Fruit fly (Drosophila melanogaster) whole organism, embryonic: Measurements from ENCODE around the gene Cat.

Experiments used
- Adf1 ChIP-seq: fragments of 200-800 bp; sonication (Bioruptor generic); IDR thresholded peaks from 2 replicates; pipeline ENCODE4 v1.3.6; 2022; ENCODE audit warnings: missing biosample characterization, missing genetic modification characterization
- Aef1 ChIP-seq: fragments of 200-800 bp; sonication (Bioruptor generic); IDR thresholded peaks from 3 replicates; pipeline ENCODE4 v1.3.6; 2022; ENCODE audit warnings: missing biosample characterization, missing genetic modification characterization
- Blimp-1 ChIP-seq: fragments of 200-800 bp; sonication (Bioruptor generic); optimal IDR thresholded peaks from 3 replicates; lab custom pipeline; 2018; ENCODE audit warnings: missing biosample characterization, missing genetic modification characterization, mild to moderate bottlenecking, moderate library complexity, missing genetic modification reagents
- CG11085 ChIP-seq: fragments of 200-800 bp; sonication (Bioruptor generic); IDR thresholded peaks from 2 replicates; pipeline ENCODE4 v1.3.6; 2022; ENCODE audit warnings: missing biosample characterization, missing genetic modification characterization
- CG11560 ChIP-seq: fragments of 200-800 bp; sonication (Bioruptor generic); IDR thresholded peaks from 3 replicates; pipeline ENCODE4 v1.3.6; 2022; ENCODE audit warnings: missing biosample characterization, missing genetic modification characterization
- CG12071 ChIP-seq: fragments of 200-800 bp; sonication (Bioruptor generic); optimal IDR thresholded peaks from 3 replicates; lab custom pipeline; 2018; ENCODE audit warnings: missing biosample characterization, mild to moderate bottlenecking, missing genetic modification characterization
- CG12104 ChIP-seq: fragments of 200-800 bp; sonication (Bioruptor generic); optimal IDR thresholded peaks from 3 replicates; lab custom pipeline; 2016; ENCODE audit warnings: missing biosample characterization, missing genetic modification characterization
- CG12299 ChIP-seq: fragments of 200-800 bp; sonication (Bioruptor generic); optimal IDR thresholded peaks from 2 replicates; lab custom pipeline; 2018; ENCODE audit warnings: missing biosample characterization, mild to moderate bottlenecking, missing genetic modification characterization
- CG13424 ChIP-seq: fragments of 200-800 bp; sonication (Bioruptor generic); optimal IDR thresholded peaks from 2 replicates; lab custom pipeline; 2019; ENCODE audit warnings: missing biosample characterization, mild to moderate bottlenecking, missing genetic modification characterization, moderate library complexity
- CG1647 ChIP-seq: fragments of 200-800 bp; sonication (Bioruptor generic); optimal IDR thresholded peaks from 3 replicates; lab custom pipeline; 2016; ENCODE audit warnings: missing biosample characterization, missing genetic modification characterization
- CG16779 ChIP-seq: fragments of 200-800 bp; sonication (Bioruptor generic); IDR thresholded peaks from 2 replicates; pipeline ENCODE4 v1.3.6; 2022; ENCODE audit warnings: missing biosample characterization, missing genetic modification characterization
- CG16813 ChIP-seq: fragments of 200-800 bp; sonication (Bioruptor generic); IDR thresholded peaks from 3 replicates; pipeline ENCODE4 v1.3.6; 2022; ENCODE audit warnings: missing biosample characterization, missing genetic modification characterization; ENCODE audit not compliant: partially characterized antibody
- CG18262 ChIP-seq: fragments of 200-800 bp; optimal IDR thresholded peaks from 3 replicates; lab custom pipeline; 2019; ENCODE audit warnings: missing biosample characterization, mild to moderate bottlenecking, missing genetic modification characterization, moderate library complexity
- CG18619 ChIP-seq: fragments of 200-800 bp; sonication (Bioruptor generic); optimal IDR thresholded peaks from 3 replicates; lab custom pipeline; 2017; ENCODE audit warnings: missing biosample characterization, mild to moderate bottlenecking, missing genetic modification characterization
- CG2202 ChIP-seq: fragments of 200-800 bp; sonication (Bioruptor generic); optimal IDR thresholded peaks from 2 replicates; lab custom pipeline; 2018; ENCODE audit warnings: missing biosample characterization, mild to moderate bottlenecking, missing genetic modification characterization
- CG32532 ChIP-seq: fragments of 200-800 bp; sonication (Bioruptor generic); IDR thresholded peaks from 2 replicates; pipeline ENCODE4 v1.3.6; 2022; ENCODE audit warnings: missing biosample characterization, missing genetic modification characterization
- CG32767 ChIP-seq: fragments of 200-800 bp; sonication (Bioruptor generic); IDR thresholded peaks from 2 replicates; pipeline ENCODE4 v1.3.6; 2022; ENCODE audit warnings: missing biosample characterization, missing genetic modification characterization
- CG4282 ChIP-seq: fragments of 200-800 bp; sonication (Bioruptor generic); optimal IDR thresholded peaks from 2 replicates; lab custom pipeline; 2016; ENCODE audit warnings: missing biosample characterization, missing genetic modification characterization
- CG6689 ChIP-seq: fragments of 200-800 bp; sonication (Bioruptor generic); IDR thresholded peaks from 2 replicates; pipeline ENCODE4 v1.3.6; 2022; ENCODE audit warnings: missing biosample characterization, missing genetic modification characterization
- CG7271 ChIP-seq: fragments of 200-800 bp; sonication (Bioruptor generic); optimal IDR thresholded peaks from 2 replicates; lab custom pipeline; 2018; ENCODE audit warnings: missing biosample characterization, mild to moderate bottlenecking, missing genetic modification characterization, moderate library complexity
- CG7556 ChIP-seq: fragments of 200-800 bp; sonication (Bioruptor generic); optimal IDR thresholded peaks from 2 replicates; lab custom pipeline; 2017; ENCODE audit warnings: missing biosample characterization, mild to moderate bottlenecking, missing genetic modification characterization
- CG7745 ChIP-seq: fragments of 200-800 bp; sonication (Bioruptor generic); optimal IDR thresholded peaks from 2 replicates; lab custom pipeline; 2018; ENCODE audit warnings: missing biosample characterization, mild to moderate bottlenecking, missing genetic modification characterization, moderate library complexity
- CG7786 ChIP-seq: fragments of 200-800 bp; sonication (Bioruptor generic); optimal IDR thresholded peaks from 2 replicates; lab custom pipeline; 2016; ENCODE audit warnings: missing biosample characterization, missing genetic modification characterization
- CG7928 ChIP-seq: fragments of 200-800 bp; sonication (Bioruptor generic); optimal IDR thresholded peaks from 2 replicates; lab custom pipeline; 2017; ENCODE audit warnings: missing biosample characterization, mild to moderate bottlenecking, missing genetic modification characterization
- CG8924 ChIP-seq: fragments of 200-800 bp; optimal IDR thresholded peaks from 3 replicates; lab custom pipeline; 2019; ENCODE audit warnings: missing biosample characterization, mild to moderate bottlenecking, missing genetic modification characterization, moderate library complexity
- CG9437 ChIP-seq: fragments of 200-800 bp; sonication (Bioruptor generic); optimal IDR thresholded peaks from 2 replicates; lab custom pipeline; 2018; ENCODE audit warnings: missing biosample characterization, mild to moderate bottlenecking, missing genetic modification characterization
- Deaf1 ChIP-seq: fragments of 200-800 bp; optimal IDR thresholded peaks from 3 replicates; lab custom pipeline; 2019; ENCODE audit warnings: missing biosample characterization, mild to moderate bottlenecking, missing genetic modification characterization, moderate library complexity
- Dfd ChIP-seq, 2 experiments: fragments of >200 bp; optimal IDR thresholded peaks; 2 replicates each; lab custom pipeline; 2017; ENCODE audit warnings: missing biosample characterization in 2 of 2, missing genetic modification characterization in 2 of 2
- Ets65A ChIP-seq: fragments of 200-800 bp; sonication (Bioruptor generic); peaks from one replicate; lab custom pipeline; 2016; ENCODE audit warnings: missing biosample characterization, missing genetic modification characterization
- Fer2 ChIP-seq: fragments of 200-800 bp; sonication (Bioruptor generic); optimal IDR thresholded peaks from 2 replicates; lab custom pipeline; 2018; ENCODE audit warnings: missing biosample characterization, mild to moderate bottlenecking, missing genetic modification characterization, moderate library complexity
- HHEX ChIP-seq: fragments of 200-800 bp; sonication (Bioruptor generic); optimal IDR thresholded peaks from 3 replicates; lab custom pipeline; 2017; ENCODE audit warnings: missing biosample characterization, mild to moderate bottlenecking, missing genetic modification characterization, missing genetic modification reagents
- Hr39 ChIP-seq: fragments of >200 bp; optimal IDR thresholded peaks from 2 replicates; lab custom pipeline; 2017
- MESR4 ChIP-seq: fragments of 200-800 bp; sonication (Bioruptor generic); optimal IDR thresholded peaks from 2 replicates; lab custom pipeline; 2018; ENCODE audit warnings: missing biosample characterization, mild to moderate bottlenecking, missing genetic modification characterization, moderate library complexity
- Nf-YC ChIP-seq: fragments of 200-800 bp; optimal IDR thresholded peaks from 3 replicates; lab custom pipeline; 2019; ENCODE audit warnings: missing biosample characterization, mild to moderate bottlenecking, missing genetic modification characterization, moderate library complexity
- Opbp ChIP-seq: fragments of 200-800 bp; sonication (Bioruptor generic); IDR thresholded peaks from 3 replicates; pipeline ENCODE4 v1.3.6; 2022; ENCODE audit warnings: missing biosample characterization, missing genetic modification characterization; ENCODE audit not compliant: partially characterized antibody
- Xrp1 ChIP-seq: fragments of 200-800 bp; sonication (Bioruptor generic); IDR thresholded peaks from 2 replicates; pipeline ENCODE4 v1.3.6; 2022; ENCODE audit warnings: missing biosample characterization, missing genetic modification characterization
- ase ChIP-seq: fragments of 200-800 bp; sonication (Bioruptor generic); IDR thresholded peaks from 3 replicates; pipeline ENCODE4 v1.3.6; 2022; ENCODE audit warnings: missing biosample characterization, missing genetic modification characterization
- eve ChIP-seq, 2 experiments: fragments of >200 bp; optimal IDR thresholded peaks; 2 replicates each; lab custom pipeline; 2017; ENCODE audit warnings: missing biosample characterization in 2 of 2, missing genetic modification characterization in 2 of 2
- gce ChIP-seq: fragments of 200-800 bp; sonication (Bioruptor generic); IDR thresholded peaks from 3 replicates; pipeline ENCODE4 v1.3.6; 2022; ENCODE audit warnings: missing biosample characterization, missing genetic modification characterization
- gcm ChIP-seq: fragments of 200-800 bp; sonication (Bioruptor generic); optimal IDR thresholded peaks from 2 replicates; lab custom pipeline; 2019; ENCODE audit warnings: missing biosample characterization, mild to moderate bottlenecking, missing genetic modification characterization, moderate library complexity
- gro ChIP-seq: fragments of 200-800 bp; sonication (Bioruptor generic); optimal IDR thresholded peaks from 2 replicates; lab custom pipeline; 2016; ENCODE audit warnings: missing biosample characterization, missing genetic modification characterization
- kni ChIP-seq: fragments of 200-800 bp; sonication (Bioruptor generic); optimal IDR thresholded peaks from 3 replicates; lab custom pipeline; 2017; ENCODE audit warnings: mild to moderate bottlenecking, missing biosample characterization, missing genetic modification reagents, missing genetic modification characterization
- mam ChIP-seq: fragments of 200-800 bp; sonication (Bioruptor generic); optimal IDR thresholded peaks from 3 replicates; lab custom pipeline; 2016; ENCODE audit warnings: missing biosample characterization, missing genetic modification characterization
- nom ChIP-seq: fragments of 200-800 bp; sonication (Bioruptor generic); optimal IDR thresholded peaks from 2 replicates; lab custom pipeline; 2017; ENCODE audit warnings: missing biosample characterization, missing genetic modification characterization, mild to moderate bottlenecking, moderate library complexity, missing genetic modification reagents
- repo ChIP-seq: fragments of 200-800 bp; sonication (Bioruptor generic); optimal IDR thresholded peaks from 2 replicates; lab custom pipeline; 2016; ENCODE audit warnings: missing biosample characterization, missing genetic modification characterization
- scrt ChIP-seq: fragments of 200-800 bp; sonication (Bioruptor generic); optimal IDR thresholded peaks from 2 replicates; lab custom pipeline; 2018; ENCODE audit warnings: missing biosample characterization, mild to moderate bottlenecking, missing genetic modification characterization, moderate library complexity
- slou ChIP-seq: fragments of 200-800 bp; sonication (Bioruptor generic); optimal IDR thresholded peaks from 3 replicates; lab custom pipeline; 2016; ENCODE audit warnings: missing biosample characterization, missing genetic modification characterization
- sr ChIP-seq: fragments of 200-800 bp; sonication (Bioruptor generic); IDR thresholded peaks from 3 replicates; pipeline ENCODE4 v1.3.6; 2022; ENCODE audit warnings: missing biosample characterization, missing genetic modification characterization
- tup ChIP-seq: fragments of 200-800 bp; sonication (Bioruptor generic); optimal IDR thresholded peaks from 2 replicates; lab custom pipeline; 2016; ENCODE audit warnings: missing biosample characterization, mild to moderate bottlenecking, missing genetic modification characterization, moderate library complexity
- vvl ChIP-seq: fragments of 200-800 bp; sonication (Bioruptor generic); IDR thresholded peaks from 2 replicates; pipeline ENCODE4 v1.3.6; 2022; ENCODE audit warnings: missing biosample characterization, missing genetic modification characterization

Gene Cat

DNA sequence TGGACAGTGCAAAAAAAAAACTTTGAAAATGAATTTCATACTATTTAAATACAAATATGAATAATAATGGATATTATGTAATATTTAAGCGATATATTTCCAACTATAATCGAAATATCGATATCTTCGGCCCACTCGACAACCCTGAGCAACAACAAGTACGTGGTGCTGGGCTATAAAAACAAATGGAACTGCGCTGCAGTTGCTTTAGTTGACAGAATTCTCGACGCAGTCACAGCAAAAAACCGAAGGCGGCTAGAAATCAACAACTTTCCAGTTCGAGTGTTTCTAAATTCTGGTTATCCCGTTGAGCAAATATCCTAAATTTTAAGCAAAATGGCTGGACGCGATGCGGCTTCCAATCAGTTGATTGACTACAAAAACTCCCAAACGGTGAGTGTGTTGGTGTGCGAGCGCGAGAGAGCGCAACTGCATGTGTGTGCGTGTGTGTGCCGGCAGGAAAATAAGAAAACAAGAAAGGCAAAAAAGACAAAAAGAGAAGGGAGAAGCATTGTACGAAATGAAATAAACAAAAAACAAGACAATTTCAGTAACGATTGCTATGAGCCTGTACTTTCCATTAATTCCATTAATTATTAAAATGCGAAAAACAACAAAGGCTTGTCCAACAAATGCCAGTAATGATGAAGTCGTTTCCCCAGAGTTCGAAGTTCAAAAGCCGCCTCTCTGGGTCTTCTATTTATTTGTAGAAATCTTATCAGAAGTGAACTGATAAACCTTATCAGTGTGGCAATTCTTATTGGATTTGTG, at the start of gene Cat (continued):
- TF ChIP-seq CG2202 = peak; percentile 32
- no peak for TF ChIP-seq eve (GFP tag; optimal IDR thresholded peaks at IDR 0.05; lab: Kevin White, UChicago)
- no peak for TF ChIP-seq Fer2 (tag; lab: Kevin White, UChicago)
- peak; percentile 29 for TF ChIP-seq CG7556 (GFP tag; lab: Kevin White, UChicago)
- peak; percentile 22 for TF ChIP-seq CG12104
- TF ChIP-seq CG9437 = no peak
- TF ChIP-seq CG1647 (GFP tag; lab: Kevin White, UChicago) = no peak
- TF ChIP-seq gcm (GFP tag; lab: Kevin White, UChicago) = peak; percentile 39
- TF ChIP-seq CG16779 (GFP tag; lab: Robert Waterston, UW) = no peak
- no peak for TF ChIP-seq gce (GFP tag; lab: Robert Waterston, UW)
- peak; percentile 36 for TF ChIP-seq gro
- TF ChIP-seq sr (GFP tag; lab: Robert Waterston, UW) = no peak
- no peak for TF ChIP-seq CG18262 (tag; lab: Kevin White, UChicago)
- no peak for TF ChIP-seq CG7745 (tag; lab: Kevin White, UChicago)
- peak; percentile 75 for TF ChIP-seq MESR4
- TF ChIP-seq CG16813 = no peak; the same call in 2 of the 3 replicates
- peak; percentile 80 for TF ChIP-seq scrt (GFP tag; lab: Kevin White, UChicago)
- TF ChIP-seq HHEX (GFP tag; lab: Kevin White, UChicago) = peak; percentile 19
- TF ChIP-seq Opbp (GFP tag; lab: Robert Waterston, UW) = peak; percentile 80; the same call in 2 of the 3 replicates
- no peak for TF ChIP-seq Deaf1 (tag; lab: Kevin White, UChicago)
- TF ChIP-seq CG7271 = no peak
- TF ChIP-seq CG11085 (GFP tag; lab: Robert Waterston, UW) = no peak
- TF ChIP-seq CG11560 = no peak
- TF ChIP-seq Adf1 = peak; percentile 44
- no peak for TF ChIP-seq CG7928 (GFP tag; lab: Kevin White, UChicago)
- peak; percentile 54 for TF ChIP-seq Nf-YC (tag; lab: Kevin White, UChicago)
- TF ChIP-seq CG32532 (GFP tag; lab: Robert Waterston, UW) = 0 out of 2 replicates have a peak, but pooled peaks have one; percentile 19
- peak; percentile 17 for TF ChIP-seq kni (GFP tag; lab: Kevin White, UChicago)
- no peak for TF ChIP-seq slou (GFP tag; lab: Kevin White, UChicago)
- TF ChIP-seq Aef1 = peak; percentile 82
- TF ChIP-seq repo (GFP tag; lab: Kevin White, UChicago) = no peak
- peak; percentile 18 for TF ChIP-seq CG12299 (tag; lab: Kevin White, UChicago)
- TF ChIP-seq ase (GFP tag; lab: Robert Waterston, UW) = no peak
- no peak; the same call in none of the 2 replicates for TF ChIP-seq CG6689 (GFP tag; lab: Robert Waterston, UW)
- no peak for TF ChIP-seq tup (GFP tag; lab: Kevin White, UChicago)
- no peak for TF ChIP-seq mam (GFP tag; lab: Kevin White, UChicago)
- TF ChIP-seq CG4282 (GFP tag; lab: Kevin White, UChicago) = peak; percentile 7
- peak; percentile 100 for TF ChIP-seq nom (GFP tag; lab: Kevin White, UChicago)
- peak; percentile 61 for TF ChIP-seq CG8924 (tag; lab: Kevin White, UChicago)
- no peak for TF ChIP-seq CG12071 (GFP tag; lab: Kevin White, UChicago)
- TF ChIP-seq Xrp1 (GFP tag; lab: Robert Waterston, UW) = peak; percentile 57; the same call in 1 of the 2 replicates
- TF ChIP-seq Hr39 (lab: Kevin White, UChicago) = no peak
- TF ChIP-seq vvl (GFP tag; lab: Robert Waterston, UW) = peak; percentile 72; the same call in 1 of the 2 replicates
- TF ChIP-seq CG32767 = no peak; the same call in 1 of the 2 replicates
- peak; percentile 27 for TF ChIP-seq Blimp-1 (GFP tag; lab: Kevin White, UChicago)
- peak; percentile 60 for TF ChIP-seq CG13424 (tag; lab: Kevin White, UChicago)
- no peak for TF ChIP-seq Ets65A (GFP tag; lab: Kevin White, UChicago)
- no peak for TF ChIP-seq CG7786
- no peak for TF ChIP-seq Dfd (GFP tag; optimal IDR thresholded peaks at IDR 0.05; lab: Kevin White, UChicago)
- no peak for TF ChIP-seq CG18619 (GFP tag; lab: Kevin White, UChicago)
